Fruit fly (Drosophila melanogaster): ENCODE measurements around the gene CG3407.
A peak's percentile ranks its signal among the peaks of the same experiment; 100 is the strongest.

Gene CG3407

DNA sequence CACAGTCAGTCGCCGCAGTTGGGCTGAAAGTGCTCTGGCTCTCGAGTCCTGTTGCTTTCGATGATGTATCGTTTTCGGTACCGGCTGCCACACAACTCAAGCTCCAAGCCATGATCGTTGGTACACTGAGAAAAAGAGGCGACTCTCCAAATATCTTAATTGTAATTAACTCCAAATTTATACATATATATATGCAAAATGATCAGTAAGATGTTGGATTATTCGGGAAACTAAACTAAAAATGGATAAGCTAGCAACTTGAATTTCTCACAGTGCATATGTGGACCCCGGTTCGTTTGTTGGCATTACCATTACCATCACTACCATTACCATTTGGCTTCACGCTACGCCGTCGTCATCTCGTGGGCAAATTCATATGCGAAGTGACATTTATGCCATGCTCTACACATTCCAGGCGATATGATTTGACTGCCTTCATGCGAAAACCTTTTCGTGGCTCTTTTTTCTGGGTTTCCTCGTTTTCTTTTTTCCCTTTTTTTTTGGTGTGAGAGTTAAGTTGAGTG lies 40.4 kb upstream of the CG3407 start (continued):
- TF ChIP-seq CG16815 (GFP tag; optimal IDR thresholded peaks at IDR 0.05) (peak; percentile 2), eve (GFP tag; optimal IDR thresholded peaks at IDR 0.05) (peak in 1 of 2 experiments; percentile 0), CG6254 (GFP tag; optimal IDR thresholded peaks at IDR 0.05) (peak; percentile 8), Ptx1 (GFP tag; IDR thresholded peaks at IDR 0.05) (0 out of 2 replicates have a peak, but pooled peaks have one; percentile 14), row (GFP tag; IDR thresholded peaks at IDR 0.05) (0 out of 3 replicates have a peak, but pooled peaks have one; percentile 10), CG4328 (GFP tag; optimal IDR thresholded peaks at IDR 0.05) (no peak), CG2712 (tag; optimal IDR thresholded peaks at IDR 0.05) (peak; percentile 35), CG33557 (GFP tag; optimal IDR thresholded peaks at IDR 0.05) (peak; percentile 14), pita (GFP tag; optimal IDR thresholded peaks at IDR 0.05) (no peak), CG17328 (GFP tag; IDR thresholded peaks at IDR 0.05) (peak; percentile 48; the same call in 1 of the 2 replicates), tin (GFP tag; optimal IDR thresholded peaks at IDR 0.05) (peak; percentile 18), zfh1 (GFP tag; IDR thresholded peaks at IDR 0.05) (no peak), zf30C (GFP tag; optimal IDR thresholded peaks at IDR 0.05) (peak; percentile 13), bsh (GFP tag; optimal IDR thresholded peaks at IDR 0.05) (peak in 1 of 2 experiments; percentile 9), fd96Cb (tag; optimal IDR thresholded peaks at IDR 0.05) (peak; percentile 5), HLHmδ (GFP tag; optimal IDR thresholded peaks at IDR 0.05) (no peak), otp (GFP tag; IDR thresholded peaks at IDR 0.05) (no peak), vvl (GFP tag; IDR thresholded peaks at IDR 0.05) (peak; percentile 41; the same call in 1 of the 2 replicates), CG12155 (GFP tag; optimal IDR thresholded peaks at IDR 0.05) (no peak), CG8924 (tag; optimal IDR thresholded peaks at IDR 0.05) (no peak), slou (GFP tag; optimal IDR thresholded peaks at IDR 0.05) (no peak)

DNA sequence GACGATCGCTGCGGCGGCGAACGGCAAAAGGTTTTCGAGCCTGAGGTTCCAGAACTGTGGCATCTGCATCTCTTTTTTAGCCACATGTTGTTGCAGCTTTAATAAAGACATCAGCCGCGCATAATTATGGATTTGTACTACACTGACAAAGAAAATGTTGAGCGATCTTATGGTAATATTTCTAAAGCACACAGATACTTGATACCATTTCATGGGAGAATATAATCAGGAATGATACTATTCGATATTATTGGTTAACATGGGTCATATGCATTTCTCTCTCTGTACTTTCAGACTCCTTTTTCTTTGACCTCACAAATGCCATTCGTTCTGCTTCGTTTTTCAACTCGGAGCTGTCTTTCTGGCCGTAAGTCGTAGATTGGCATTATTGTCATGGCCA lies 38.9 kb upstream of the CG3407 start:
- TF ChIP-seq Gug (GFP tag; IDR thresholded peaks at IDR 0.05) (no peak), CG30431 (GFP tag; optimal IDR thresholded peaks at IDR 0.05) (peak; percentile 35), Oli (tag; optimal IDR thresholded peaks at IDR 0.05) (peak; percentile 42), gt (GFP tag; IDR thresholded peaks at IDR 0.05) (no peak), CG9932 (GFP tag; IDR thresholded peaks at IDR 0.05) (no peak), Stat92E (GFP tag; optimal IDR thresholded peaks at IDR 0.05) (peak in 1 of 3 experiments; percentile 0), gce (GFP tag; IDR thresholded peaks at IDR 0.05) (peak; percentile 50; the same call in 1 of the 3 replicates), gem (tag; optimal IDR thresholded peaks at IDR 0.05) (peak; percentile 59), CG12299 (tag; optimal IDR thresholded peaks at IDR 0.05) (no peak), croc (GFP tag; conservative IDR thresholded peaks at IDR 0.05) (peak; percentile 48), GATAe (GFP tag; conservative IDR thresholded peaks at IDR 0.05) (no peak), emc (GFP tag; optimal IDR thresholded peaks at IDR 0.05) (no peak), Sry-β (GFP tag; optimal IDR thresholded peaks at IDR 0.05) (no peak), Dbx (GFP tag; IDR thresholded peaks at IDR 0.05) (no peak), CG7987 (GFP tag; optimal IDR thresholded peaks at IDR 0.05) (no peak), Asciz (GFP tag; optimal IDR thresholded peaks at IDR 0.05) (no peak), Side (GFP tag; optimal IDR thresholded peaks at IDR 0.05) (peak; percentile 45), Trl (optimal IDR thresholded peaks at IDR 0.05) (no peak), Trl (GFP tag; optimal IDR thresholded peaks at IDR 0.05) (no peak), da (GFP tag; optimal IDR thresholded peaks at IDR 0.05) (no peak), fd64A (GFP tag; optimal IDR thresholded peaks at IDR 0.05) (no peak), sima (GFP tag; optimal IDR thresholded peaks at IDR 0.05) (no peak), Ptx1 (GFP tag; IDR thresholded peaks at IDR 0.05) (no peak), ac (GFP tag; optimal IDR thresholded peaks at IDR 0.05) (peak; percentile 38), ranshi (GFP tag; IDR thresholded peaks at IDR 0.05) (no peak; the same call in 1 of the 2 replicates), CG8944 (GFP tag; optimal IDR thresholded peaks at IDR 0.05) (no peak), CG1602 (GFP tag; optimal IDR thresholded peaks at IDR 0.05) (peak; percentile 30), Doc3 (GFP tag; IDR thresholded peaks at IDR 0.05; ENCODE audit: partially characterized antibody) (no peak), Mad (GFP tag; optimal IDR thresholded peaks at IDR 0.05) (no peak), CG6272 (GFP tag; IDR thresholded peaks at IDR 0.05) (no peak), z (GFP tag; IDR thresholded peaks at IDR 0.05) (no peak)

Data from whole organism, embryonic.